Fruit fly (Drosophila melanogaster) whole organism, embryonic: ENCODE measurements around the gene CG13074.

Experiments used
- ATbp ChIP-seq: fragments of 200-800 bp; sonication (Bioruptor generic); optimal IDR thresholded peaks from 2 replicates; lab custom pipeline; 2017; ENCODE audit warnings: missing biosample characterization, mild to moderate bottlenecking, missing genetic modification characterization, missing genetic modification reagents
- Abd-B ChIP-seq: fragments of 200-800 bp; sonication (Bioruptor generic); optimal IDR thresholded peaks from 2 replicates; lab custom pipeline; 2018; ENCODE audit warnings: missing biosample characterization, mild to moderate bottlenecking, missing genetic modification characterization, moderate library complexity
- Awh ChIP-seq: fragments of 200-800 bp; sonication (Bioruptor generic); IDR thresholded peaks from 2 replicates; pipeline ENCODE4, ENCODE4 v1.3.6; 2022; ENCODE audit warnings: missing biosample characterization, missing genetic modification characterization
- CG10209 ChIP-seq: fragments of 200-800 bp; sonication (Bioruptor generic); optimal IDR thresholded peaks from 3 replicates; lab custom pipeline; 2017; ENCODE audit warnings: missing biosample characterization, mild to moderate bottlenecking, missing genetic modification characterization, missing genetic modification reagents
- CG10321 ChIP-seq: fragments of 200-800 bp; sonication (Bioruptor generic); IDR thresholded peaks from 2 replicates; pipeline ENCODE4 v1.3.6; 2022; ENCODE audit warnings: missing biosample characterization, missing genetic modification characterization
- CG10979 ChIP-seq: fragments of 200-800 bp; sonication (Bioruptor generic); optimal IDR thresholded peaks from 2 replicates; lab custom pipeline; 2018; ENCODE audit warnings: missing biosample characterization, mild to moderate bottlenecking, missing genetic modification characterization, moderate library complexity
- CG12219 ChIP-seq: fragments of 200-800 bp; sonication (Bioruptor generic); optimal IDR thresholded peaks from 3 replicates; lab custom pipeline; 2018; ENCODE audit warnings: missing biosample characterization, mild to moderate bottlenecking, missing genetic modification characterization
- CG13296 ChIP-seq: fragments of 200-800 bp; sonication (Bioruptor generic); optimal IDR thresholded peaks from 3 replicates; lab custom pipeline; 2018; ENCODE audit warnings: missing biosample characterization, mild to moderate bottlenecking, missing genetic modification characterization
- CG14014 ChIP-seq: fragments of 200-800 bp; sonication (Bioruptor generic); IDR thresholded peaks from 2 replicates; pipeline ENCODE4 v1.3.6; 2022; ENCODE audit warnings: missing biosample characterization, missing genetic modification characterization
- CG15696 ChIP-seq: fragments of 200-800 bp; sonication (Bioruptor generic); optimal IDR thresholded peaks from 2 replicates; lab custom pipeline; 2019; ENCODE audit warnings: missing biosample characterization, mild to moderate bottlenecking, missing genetic modification characterization, moderate library complexity
- CG31441 ChIP-seq: fragments of 200-800 bp; sonication (Bioruptor generic); IDR thresholded peaks from 2 replicates; pipeline ENCODE4 v1.3.6; 2022; ENCODE audit warnings: missing biosample characterization, missing genetic modification characterization
- CG32767 ChIP-seq: fragments of 200-800 bp; sonication (Bioruptor generic); IDR thresholded peaks from 2 replicates; pipeline ENCODE4 v1.3.6; 2022; ENCODE audit warnings: missing biosample characterization, missing genetic modification characterization
- CG34422 ChIP-seq: fragments of 200-800 bp; sonication (Bioruptor generic); IDR thresholded peaks from 3 replicates; pipeline ENCODE4 v1.3.6; 2022; ENCODE audit warnings: missing biosample characterization, missing genetic modification characterization
- CG3838 ChIP-seq: fragments of 200-800 bp; sonication (Bioruptor generic); optimal IDR thresholded peaks from 3 replicates; lab custom pipeline; 2016; ENCODE audit warnings: missing biosample characterization, missing genetic modification characterization
- CG4404 ChIP-seq: fragments of 200-800 bp; sonication (Bioruptor generic); IDR thresholded peaks from 2 replicates; pipeline ENCODE4 v1.3.6; 2022; ENCODE audit warnings: missing biosample characterization, missing genetic modification characterization
- CG5953 ChIP-seq: fragments of 200-800 bp; sonication (Bioruptor generic); IDR thresholded peaks from 2 replicates; pipeline ENCODE4 v1.3.6; 2022; ENCODE audit warnings: missing biosample characterization, missing genetic modification characterization
- CG7372 ChIP-seq: fragments of 200-800 bp; sonication (Bioruptor generic); IDR thresholded peaks from 2 replicates; pipeline ENCODE4 v1.3.6; 2022; ENCODE audit warnings: missing biosample characterization, missing genetic modification characterization
- CG8089 ChIP-seq: fragments of 200-800 bp; sonication (Bioruptor generic); optimal IDR thresholded peaks from 3 replicates; lab custom pipeline; 2016; ENCODE audit warnings: missing biosample characterization, missing genetic modification characterization
- CG9437 ChIP-seq: fragments of 200-800 bp; sonication (Bioruptor generic); optimal IDR thresholded peaks from 2 replicates; lab custom pipeline; 2018; ENCODE audit warnings: missing biosample characterization, mild to moderate bottlenecking, missing genetic modification characterization
- CG9876 ChIP-seq: fragments of 200-800 bp; sonication (Bioruptor generic); optimal IDR thresholded peaks from 2 replicates; lab custom pipeline; 2016; ENCODE audit warnings: missing biosample characterization, missing genetic modification characterization
- CoRest ChIP-seq: fragments of 200-800 bp; sonication (Bioruptor generic); optimal IDR thresholded peaks from 3 replicates; lab custom pipeline; 2018; ENCODE audit warnings: missing biosample characterization, mild to moderate bottlenecking, missing genetic modification characterization, moderate library complexity
- E2f1 ChIP-seq: fragments of 200-800 bp; sonication (Bioruptor generic); IDR thresholded peaks from 2 replicates; pipeline ENCODE4 v1.3.6; 2022; ENCODE audit warnings: missing biosample characterization, missing genetic modification characterization
- ERR ChIP-seq: fragments of 200-800 bp; sonication (Bioruptor generic); optimal IDR thresholded peaks from 2 replicates; lab custom pipeline; 2016; ENCODE audit warnings: missing biosample characterization, missing genetic modification characterization
- HLH54F ChIP-seq: fragments of 200-800 bp; sonication (Bioruptor generic); optimal IDR thresholded peaks from 3 replicates; lab custom pipeline; 2016; ENCODE audit warnings: missing biosample characterization, missing genetic modification characterization
- Hey ChIP-seq: fragments of 200-800 bp; sonication (Bioruptor generic); optimal IDR thresholded peaks from 3 replicates; lab custom pipeline; 2018; ENCODE audit warnings: missing biosample characterization, mild to moderate bottlenecking, missing genetic modification characterization
- Hsf ChIP-seq: fragments of 200-800 bp; sonication (Bioruptor generic); optimal IDR thresholded peaks from 3 replicates; lab custom pipeline; 2016; ENCODE audit warnings: missing biosample characterization, missing genetic modification characterization
- Med ChIP-seq: fragments of 200-800 bp; sonication (Bioruptor generic); peaks from one replicate; lab custom pipeline; 2016; ENCODE audit warnings: missing biosample characterization, missing genetic modification characterization, mild to moderate bottlenecking, inconsistent platforms, moderate library complexity
- Meics ChIP-seq: fragments of 200-800 bp; sonication (Bioruptor generic); optimal IDR thresholded peaks from 2 replicates; lab custom pipeline; 2017; ENCODE audit warnings: missing biosample characterization, mild to moderate bottlenecking, missing genetic modification characterization
- Myb ChIP-seq: fragments of 200-800 bp; sonication (Bioruptor generic); optimal IDR thresholded peaks from 2 replicates; lab custom pipeline; 2016; ENCODE audit warnings: missing biosample characterization, missing genetic modification characterization
- Poxn ChIP-seq: fragments of 200-800 bp; sonication (Bioruptor generic); IDR thresholded peaks from 2 replicates; pipeline ENCODE4 v1.3.6; 2022; ENCODE audit warnings: missing biosample characterization, missing genetic modification characterization
- Sin3A ChIP-seq: fragments of >200 bp; optimal IDR thresholded peaks from 2 replicates; lab custom pipeline; 2018
- Spps ChIP-seq: fragments of 200-800 bp; sonication (Bioruptor generic); optimal IDR thresholded peaks from 2 replicates; lab custom pipeline; 2018; ENCODE audit warnings: missing biosample characterization, mild to moderate bottlenecking, missing genetic modification characterization
- Xbp1 ChIP-seq: fragments of 200-800 bp; sonication (Bioruptor generic); optimal IDR thresholded peaks from 3 replicates; lab custom pipeline; 2016; ENCODE audit warnings: missing biosample characterization, mild to moderate bottlenecking, missing genetic modification characterization
- ab ChIP-seq: fragments of 200-800 bp; sonication (Bioruptor generic); optimal IDR thresholded peaks from 2 replicates; lab custom pipeline; 2016; ENCODE audit warnings: missing biosample characterization, missing genetic modification characterization
- al ChIP-seq: fragments of 200-800 bp; sonication (Bioruptor generic); IDR thresholded peaks from 2 replicates; pipeline ENCODE4 v1.3.6; 2022; ENCODE audit warnings: missing biosample characterization, missing genetic modification characterization
- ase ChIP-seq: fragments of 200-800 bp; sonication (Bioruptor generic); IDR thresholded peaks from 3 replicates; pipeline ENCODE4 v1.3.6; 2022; ENCODE audit warnings: missing biosample characterization, missing genetic modification characterization
- croc ChIP-seq: fragments of 200-800 bp; sonication (Bioruptor generic); conservative IDR thresholded peaks from 3 replicates; pipeline ENCODE4 v1.3.6; 2022; ENCODE audit warnings: missing biosample characterization, missing genetic modification characterization
- eyg ChIP-seq: fragments of 200-800 bp; sonication (Bioruptor generic); optimal IDR thresholded peaks from 3 replicates; lab custom pipeline; 2016; ENCODE audit warnings: missing biosample characterization, missing genetic modification characterization
- fru ChIP-seq: fragments of >200 bp; optimal IDR thresholded peaks from 2 replicates; lab custom pipeline; 2017
- grau ChIP-seq: fragments of 200-800 bp; optimal IDR thresholded peaks from 3 replicates; lab custom pipeline; 2019; ENCODE audit warnings: missing biosample characterization, mild to moderate bottlenecking, missing genetic modification characterization, moderate library complexity
- hbn ChIP-seq: fragments of 200-800 bp; sonication (Bioruptor generic); IDR thresholded peaks from 2 replicates; pipeline ENCODE4 v1.3.6; 2022; ENCODE audit warnings: missing biosample characterization, missing genetic modification characterization; ENCODE audit not compliant: partially characterized antibody
- her ChIP-seq: fragments of 200-800 bp; sonication (Bioruptor generic); optimal IDR thresholded peaks from 2 replicates; lab custom pipeline; 2016; ENCODE audit warnings: missing biosample characterization, missing genetic modification characterization
- hkb ChIP-seq, 2 experiments: fragments of 200-800 bp in 1 of 2; fragments of >200 bp in 1 of 2; sonication (Bioruptor generic) in 1 of 2; IDR thresholded peaks in 1 of 2; optimal IDR thresholded peaks in 1 of 2; 2 replicates each; pipeline versions ENCODE4 v1.3.6 to Lab custom; 2017 to 2022; ENCODE audit warnings: missing biosample characterization in 1 of 2, missing genetic modification characterization in 1 of 2
- kah ChIP-seq: fragments of 200-800 bp; sonication (Bioruptor generic); optimal IDR thresholded peaks from 2 replicates; lab custom pipeline; 2018; ENCODE audit warnings: missing biosample characterization, mild to moderate bottlenecking, missing genetic modification characterization
- kay ChIP-seq: fragments of 200-800 bp; sonication (Bioruptor generic); optimal IDR thresholded peaks from 2 replicates; lab custom pipeline; 2016; ENCODE audit warnings: missing biosample characterization, missing genetic modification characterization
- luna ChIP-seq: fragments of 200-800 bp; sonication (Bioruptor generic); optimal IDR thresholded peaks from 2 replicates; lab custom pipeline; 2016; ENCODE audit warnings: missing biosample characterization, missing genetic modification characterization
- nom ChIP-seq: fragments of 200-800 bp; sonication (Bioruptor generic); optimal IDR thresholded peaks from 2 replicates; lab custom pipeline; 2017; ENCODE audit warnings: missing biosample characterization, missing genetic modification characterization, mild to moderate bottlenecking, moderate library complexity, missing genetic modification reagents
- pros ChIP-seq: fragments of 200-800 bp; sonication (Bioruptor generic); optimal IDR thresholded peaks from 3 replicates; lab custom pipeline; 2019; ENCODE audit warnings: missing biosample characterization, mild to moderate bottlenecking, missing genetic modification characterization, moderate library complexity
- psq ChIP-seq: fragments of 200-800 bp; sonication (Bioruptor generic); optimal IDR thresholded peaks from 2 replicates; lab custom pipeline; 2017; ENCODE audit warnings: missing biosample characterization, missing genetic modification characterization
- tgo ChIP-seq: fragments of 200-800 bp; sonication (Bioruptor generic); IDR thresholded peaks from 3 replicates; pipeline ENCODE4 v1.3.6; 2022; ENCODE audit warnings: missing biosample characterization, missing genetic modification characterization
- z ChIP-seq: fragments of 200-800 bp; sonication (Bioruptor generic); IDR thresholded peaks from 3 replicates; pipeline ENCODE4 v1.3.6; 2022; ENCODE audit warnings: missing biosample characterization, missing genetic modification characterization

CG13074 gene

dm6 chr3L:16046387-16047066, 50.8 kb downstream of the CG13074 start (continued):
- TF ChIP-seq CG4404 (GFP tag; lab: Robert Waterston, UW) (no peak), CG5953 (GFP tag; lab: Robert Waterston, UW) (peak; percentile 16; the same call in 1 of the 2 replicates), Awh (GFP tag; lab: Robert Waterston, UW) (0 out of 2 replicates have a peak, but pooled peaks have one; percentile 8), croc (no peak), her (GFP tag; lab: Kevin White, UChicago) (no peak), al (GFP tag; lab: Robert Waterston, UW) (no peak), CG8089 (GFP tag; lab: Kevin White, UChicago) (no peak), Spps (no peak), CG10209 (GFP tag; lab: Kevin White, UChicago) (no peak), tgo (GFP tag; lab: Robert Waterston, UW) (peak; percentile 15; the same call in 1 of the 3 replicates), ase (GFP tag; lab: Robert Waterston, UW) (no peak), CG34422 (GFP tag; lab: Robert Waterston, UW) (peak; percentile 44; the same call in 1 of the 3 replicates), CG10979 (tag; lab: Kevin White, UChicago) (no peak), HLH54F (GFP tag; lab: Kevin White, UChicago) (no peak), CG7372 (GFP tag; lab: Robert Waterston, UW) (no peak), CG13296 (peak; percentile 23), CG10321 (GFP tag; lab: Robert Waterston, UW) (0 out of 2 replicates have a peak, but pooled peaks have one; percentile 10), Myb (GFP tag; lab: Kevin White, UChicago) (no peak), pros (GFP tag; lab: Kevin White, UChicago) (peak; percentile 26), Hsf (GFP tag; lab: Kevin White, UChicago) (no peak), eyg (GFP tag; lab: Kevin White, UChicago) (no peak), kay (GFP tag; lab: Kevin White, UChicago) (no peak), E2f1 (no peak; the same call in 1 of the 2 replicates), luna (GFP tag; lab: Kevin White, UChicago) (no peak), Sin3A (no peak), Poxn (GFP tag; lab: Robert Waterston, UW) (no peak), CG15696 (tag; lab: Kevin White, UChicago) (no peak), Xbp1 (peak; percentile 5), CG14014 (peak; percentile 53; the same call in 1 of the 2 replicates), psq (GFP tag; lab: Kevin White, UChicago) (no peak), ab (GFP tag; lab: Kevin White, UChicago) (no peak), hbn (GFP tag; lab: Robert Waterston, UW) (no peak), Hey (tag; lab: Kevin White, UChicago) (no peak), CG9876 (GFP tag; lab: Kevin White, UChicago) (no peak), kah (no peak), Abd-B (GFP tag; lab: Kevin White, UChicago) (no peak), fru (lab: Kevin White, UChicago) (no peak), CG32767 (GFP tag; lab: Robert Waterston, UW) (no peak), CoRest (tag; lab: Kevin White, UChicago) (no peak), ERR (GFP tag; lab: Kevin White, UChicago) (no peak), Meics (GFP tag; lab: Kevin White, UChicago) (no peak), grau (tag; lab: Kevin White, UChicago) (peak; percentile 16), CG3838 (GFP tag; lab: Kevin White, UChicago) (no peak), nom (GFP tag; lab: Kevin White, UChicago) (no peak), CG12219 (GFP tag; lab: Kevin White, UChicago) (peak; percentile 34), hkb (optimal IDR thresholded peaks at IDR 0.05; lab: Kevin White, UChicago) (no peak), hkb (GFP tag; IDR thresholded peaks at IDR 0.05; lab: Robert Waterston, UW) (no peak; the same call in 1 of the 2 replicates), Med (peak; percentile 92), CG9437 (GFP tag; lab: Kevin White, UChicago) (no peak), ATbp (GFP tag; lab: Kevin White, UChicago) (no peak), z (GFP tag; lab: Robert Waterston, UW) (peak; percentile 61; the same call in 2 of the 3 replicates), CG31441 (GFP tag; lab: Robert Waterston, UW) (no peak; the same call in 1 of the 2 replicates)
